Worm (Caenorhabditis elegans) whole organism, L2 larva: ENCODE data around the gene pph-6.
"Not testable (repeated sequence)": the region's sequence is repeated elsewhere in the genome, so short reads cannot be mapped to it uniquely, and the experiment has no call there.

Experiments used
- C34F6.9 ChIP-seq: fragments of 150-350 bp; optimal IDR thresholded peaks from 2 replicates; lab custom pipeline; 2014; ENCODE audit warnings: missing biosample characterization, missing genetic modification characterization
- F13H6.1 ChIP-seq: sonication (generic microtip); optimal IDR thresholded peaks from 2 replicates; lab custom pipeline; 2016; ENCODE audit warnings: missing genetic modification characterization, missing compliant biosample characterization
- R02D3.7 ChIP-seq: fragments of 150-350 bp; optimal IDR thresholded peaks from 2 replicates; lab custom pipeline; 2014; ENCODE audit warnings: missing biosample characterization, missing genetic modification characterization
- Y55F3AM.14 ChIP-seq: fragments of 200-800 bp; sonication (Bioruptor generic); optimal IDR thresholded peaks from 2 replicates; lab custom pipeline; 2018; ENCODE audit warnings: mild to moderate bottlenecking, missing genetic modification characterization, missing compliant biosample characterization
- ZK546.5 ChIP-seq: sonication (generic microtip); optimal IDR thresholded peaks from 2 replicates; lab custom pipeline; 2017; ENCODE audit warnings: missing biosample characterization, missing genetic modification characterization
- alr-1 ChIP-seq: fragments of 150-350 bp; optimal IDR thresholded peaks from 2 replicates; lab custom pipeline; 2014; ENCODE audit warnings: missing biosample characterization, missing genetic modification characterization
- aly-2 ChIP-seq: fragments of 150-350 bp; optimal IDR thresholded peaks from 2 replicates; lab custom pipeline; 2014; ENCODE audit warnings: missing biosample characterization, missing genetic modification characterization
- ama-1 ChIP-seq: fragments of 150-350 bp; optimal IDR thresholded peaks from 2 replicates; lab custom pipeline; 2018; ENCODE audit warnings: inconsistent platforms
- blmp-1 ChIP-seq: sonication (generic microtip); optimal IDR thresholded peaks from 2 replicates; lab custom pipeline; 2017; ENCODE audit warnings: missing genetic modification characterization, mild to moderate bottlenecking, missing compliant biosample characterization, antibody characterized with exemption, moderate library complexity; ENCODE audit not compliant: insufficient read depth
- ceh-16 ChIP-seq: fragments of 150-350 bp; optimal IDR thresholded peaks from 2 replicates; lab custom pipeline; 2014; ENCODE audit warnings: missing biosample characterization, missing genetic modification characterization
- ceh-82 ChIP-seq: fragments of 150-350 bp; optimal IDR thresholded peaks from 2 replicates; lab custom pipeline; 2014; ENCODE audit warnings: missing biosample characterization, missing genetic modification characterization
- crh-2 ChIP-seq: sonication (generic microtip); optimal IDR thresholded peaks from 2 replicates; lab custom pipeline; 2017; ENCODE audit warnings: missing biosample characterization, missing genetic modification characterization
- dmd-4 ChIP-seq: sonication (generic microtip); optimal IDR thresholded peaks from 2 replicates; lab custom pipeline; 2017; ENCODE audit warnings: missing biosample characterization, missing genetic modification characterization
- egl-27 ChIP-seq: sonication (generic microtip); optimal IDR thresholded peaks from 3 replicates; lab custom pipeline; 2017; ENCODE audit warnings: missing biosample characterization, missing genetic modification reagents, missing genetic modification characterization
- elt-1 ChIP-seq: fragments of 150-350 bp; optimal IDR thresholded peaks from 2 replicates; lab custom pipeline; 2014; ENCODE audit warnings: missing biosample characterization, missing genetic modification characterization
- fos-1 ChIP-seq: fragments of 150-350 bp; optimal IDR thresholded peaks from 2 replicates; lab custom pipeline; 2014; ENCODE audit warnings: missing biosample characterization, missing genetic modification characterization
- gmeb-1 ChIP-seq: fragments of 150-350 bp; optimal IDR thresholded peaks from 2 replicates; lab custom pipeline; 2014; ENCODE audit warnings: missing biosample characterization, missing genetic modification characterization
- lin-11 ChIP-seq: fragments of 150-350 bp; sonication (generic microtip); optimal IDR thresholded peaks from 2 replicates; lab custom pipeline; 2014; ENCODE audit warnings: missing biosample characterization, missing genetic modification characterization, inconsistent platforms, mixed read lengths
- lin-13 ChIP-seq: fragments of 150-350 bp; optimal IDR thresholded peaks from 2 replicates; lab custom pipeline; 2014; ENCODE audit warnings: missing biosample characterization, missing genetic modification reagents, missing genetic modification characterization
- lin-39 ChIP-seq: fragments of 150-350 bp; optimal IDR thresholded peaks from 2 replicates; lab custom pipeline; 2014; ENCODE audit warnings: missing biosample characterization, missing genetic modification reagents, missing genetic modification characterization
- mab-5 ChIP-seq: fragments of 150-350 bp; optimal IDR thresholded peaks from 2 replicates; lab custom pipeline; 2014; ENCODE audit warnings: missing biosample characterization, missing genetic modification characterization
- mbf-1 ChIP-seq: sonication (generic microtip); optimal IDR thresholded peaks from 2 replicates; lab custom pipeline; 2017; ENCODE audit warnings: missing biosample characterization, missing genetic modification characterization
- mdl-1 ChIP-seq, 2 experiments: fragments of 150-350 bp in 1 of 2; sonication (generic microtip) in 1 of 2; optimal IDR thresholded peaks; 2 replicates each; lab custom pipeline; 2017; ENCODE audit warnings: missing biosample characterization in 2 of 2, missing genetic modification characterization in 2 of 2
- nhr-10 ChIP-seq: sonication (generic microtip); optimal IDR thresholded peaks from 2 replicates; lab custom pipeline; 2017; ENCODE audit warnings: missing biosample characterization, missing genetic modification characterization
- nhr-11 ChIP-seq: fragments of 150-350 bp; optimal IDR thresholded peaks from 2 replicates; lab custom pipeline; 2014; ENCODE audit warnings: missing biosample characterization, missing genetic modification characterization
- nhr-12 ChIP-seq: fragments of 150-350 bp; optimal IDR thresholded peaks from 2 replicates; lab custom pipeline; 2014; ENCODE audit warnings: missing biosample characterization, missing genetic modification characterization
- nhr-129 ChIP-seq: fragments of 150-350 bp; optimal IDR thresholded peaks from 2 replicates; lab custom pipeline; 2014; ENCODE audit warnings: missing biosample characterization, missing genetic modification characterization
- nhr-21 ChIP-seq: fragments of 150-350 bp; optimal IDR thresholded peaks from 2 replicates; lab custom pipeline; 2014; ENCODE audit warnings: missing biosample characterization, missing genetic modification characterization
- nhr-23 ChIP-seq: fragments of 150-350 bp; optimal IDR thresholded peaks from 2 replicates; lab custom pipeline; 2014; ENCODE audit warnings: missing biosample characterization, missing genetic modification reagents, missing genetic modification characterization
- nhr-25 ChIP-seq: fragments of 150-350 bp; sonication (generic microtip); optimal IDR thresholded peaks from 3 replicates; lab custom pipeline; 2014; ENCODE audit warnings: missing biosample characterization, missing genetic modification characterization
- nhr-6 ChIP-seq: fragments of 150-350 bp; optimal IDR thresholded peaks from 2 replicates; lab custom pipeline; 2014; ENCODE audit warnings: missing biosample characterization, missing genetic modification characterization
- peb-1 ChIP-seq: fragments of 150-350 bp; optimal IDR thresholded peaks from 2 replicates; lab custom pipeline; 2014; ENCODE audit warnings: missing biosample characterization, missing genetic modification characterization
- sem-4 ChIP-seq: fragments of 150-350 bp; optimal IDR thresholded peaks from 2 replicates; lab custom pipeline; 2014; ENCODE audit warnings: missing biosample characterization, missing genetic modification reagents, missing genetic modification characterization
- skn-1 ChIP-seq: sonication (generic microtip); optimal IDR thresholded peaks from 2 replicates; lab custom pipeline; 2017; ENCODE audit warnings: missing biosample characterization, missing genetic modification characterization
- sma-3 ChIP-seq: sonication (generic microtip); optimal IDR thresholded peaks from 2 replicates; lab custom pipeline; 2016; ENCODE audit warnings: missing genetic modification reagents, missing genetic modification characterization, missing compliant biosample characterization
- sma-9 ChIP-seq, 2 experiments: fragments of 150-350 bp in 1 of 2; sonication (generic microtip) in 1 of 2; optimal IDR thresholded peaks; 2 replicates each; lab custom pipeline; 2014 to 2016; ENCODE audit warnings: missing genetic modification characterization in 2 of 2, mild to moderate bottlenecking in 1 of 2, missing biosample characterization in 1 of 2, missing compliant biosample characterization in 1 of 2, missing genetic modification reagents in 1 of 2, moderate library complexity in 1 of 2
- snpc-4 ChIP-seq: fragments of 150-350 bp; optimal IDR thresholded peaks from 2 replicates; lab custom pipeline; 2014; ENCODE audit warnings: missing biosample characterization, missing genetic modification characterization
- unc-39 ChIP-seq: fragments of 150-350 bp; optimal IDR thresholded peaks from 2 replicates; lab custom pipeline; 2014; ENCODE audit warnings: missing biosample characterization, missing genetic modification characterization
- unc-62 ChIP-seq: fragments of 150-350 bp; optimal IDR thresholded peaks from 2 replicates; lab custom pipeline; 2014; ENCODE audit warnings: missing biosample characterization, missing genetic modification reagents, missing genetic modification characterization
- ztf-1 ChIP-seq: fragments of 200-800 bp; sonication (Bioruptor generic); conservative IDR thresholded peaks from 2 replicates; pipeline ENCODE4 v1.3.6; 2022; ENCODE audit warnings: missing genetic modification characterization, missing compliant biosample characterization

pph-6 gene

DNA sequence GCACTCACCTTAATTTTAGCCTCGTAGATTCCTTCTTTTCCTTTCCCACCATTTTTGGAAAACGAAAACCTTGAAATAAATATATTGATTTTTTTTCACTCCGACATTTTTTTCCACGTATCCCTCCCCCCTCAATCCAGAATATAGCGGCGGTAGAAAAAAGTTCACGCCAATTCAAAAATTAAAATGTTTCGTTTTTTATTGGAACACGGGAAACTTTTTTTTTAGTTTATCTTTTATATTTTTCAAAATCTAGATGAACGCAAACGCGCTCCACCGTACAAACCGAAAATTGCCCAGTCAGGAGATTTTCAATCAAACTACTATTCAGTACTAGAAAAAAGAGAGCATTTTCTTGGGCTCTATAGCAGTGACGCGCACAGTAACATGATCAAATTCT lies 17.4 kb upstream of the pph-6 start, which contains the start of gene spe-41:
TSS of gene spe-41 (minus strand) at position 72 of the 400 bp plus-strand sequence.
- TF ChIP-seq nhr-12 (no peak), nhr-129 (tag; lab: Kevin White, UChicago) (no peak), F13H6.1 (tag; lab: Kevin White, UChicago) (no peak), alr-1 (tag; lab: Kevin White, UChicago) (no peak), ceh-16 (tag; lab: Kevin White, UChicago) (no peak), dmd-4 (tag; lab: Kevin White, UChicago) (no peak), ceh-82 (tag; lab: Kevin White, UChicago) (no peak), blmp-1 (tag; lab: Kevin White, UChicago) (no peak), ztf-1 (GFP tag; lab: Robert Waterston, UW) (no peak), Y55F3AM.14 (no peak), mdl-1 (tag; optimal IDR thresholded peaks at IDR 0.05; lab: Kevin White, UChicago) (no peak), gmeb-1 (tag; lab: Kevin White, UChicago) (no peak), nhr-25 (no peak), skn-1 (no peak), fos-1 (no peak), mab-5 (no peak), elt-1 (tag; lab: Kevin White, UChicago) (no peak), nhr-6 (tag; lab: Kevin White, UChicago) (no peak)

DNA sequence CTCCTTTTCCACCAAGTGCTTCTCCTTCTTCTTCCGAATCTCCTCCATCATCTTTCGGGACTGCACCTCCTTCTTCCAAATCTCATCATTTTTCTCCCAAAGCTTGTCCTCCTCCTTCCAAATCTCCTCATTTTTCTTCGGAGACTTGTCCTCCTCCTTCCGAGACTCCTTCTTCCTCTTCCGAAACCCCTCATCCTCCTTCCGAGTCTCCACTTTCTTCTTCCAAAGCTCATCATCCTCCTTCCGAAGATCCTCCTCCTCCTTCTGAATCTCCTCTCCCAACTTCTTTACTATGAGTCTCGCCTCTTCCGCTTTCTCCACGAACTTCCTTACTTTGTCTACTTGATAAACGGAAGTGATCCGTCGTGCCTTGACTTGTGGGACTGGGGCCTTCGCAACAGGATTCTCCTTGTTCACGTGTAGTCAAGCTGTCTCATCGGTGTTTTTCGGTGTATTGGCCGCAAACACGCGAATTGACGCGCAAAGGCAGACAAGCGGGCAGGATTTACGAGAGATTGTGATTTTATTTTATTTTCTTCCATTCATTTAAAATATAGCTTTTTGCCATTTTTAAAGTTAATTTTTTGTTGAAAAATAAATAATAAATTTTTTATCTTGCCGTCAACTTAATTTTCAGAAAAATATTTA lies 8.8 kb upstream of the pph-6 start, which contains the start of the genes K01A11.3 and C34C12.12:
TSS of gene K01A11.3 (minus strand) at position 51 of the 648 bp plus-strand sequence.
TSS of gene C34C12.12 (plus strand) at position 632 of the 648 bp plus-strand sequence.
- TF ChIP-seq nhr-23 (tag; lab: Kevin White, UChicago) (no peak), lin-13 (GFP tag; lab: Kevin White, UChicago) (no peak), mdl-1 (tag; optimal IDR thresholded peaks at IDR 0.05; lab: Kevin White, UChicago) (no peak), lin-11 (no peak), dmd-4 (tag; lab: Kevin White, UChicago) (no peak), nhr-12 (no peak), alr-1 (tag; lab: Kevin White, UChicago) (no peak)

DNA sequence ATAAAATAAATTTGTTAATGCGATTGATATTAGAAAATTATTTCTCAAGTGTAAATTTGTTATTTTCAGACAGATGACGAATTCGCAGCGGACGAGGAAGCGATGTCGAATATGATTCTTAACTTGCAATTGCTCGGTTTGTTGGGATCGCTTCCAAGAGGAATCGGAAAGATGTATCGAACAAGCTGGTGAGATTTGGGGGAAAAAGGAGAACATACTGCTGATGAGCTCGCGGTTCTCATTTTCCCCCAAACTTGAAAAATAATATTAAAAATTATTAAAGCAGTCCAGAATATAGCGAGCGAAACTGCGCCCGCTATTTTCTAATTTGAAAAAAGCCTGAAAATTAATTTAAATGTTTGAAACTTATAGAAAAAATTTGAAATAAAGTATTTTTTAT lies 8.0 kb upstream of the pph-6 start, which contains the start of gene C34C12.2:
TSS of gene C34C12.2 (plus strand) at position 301 of the 400 bp plus-strand sequence.
- not testable (repeated sequence) for TF ChIP-seq gmeb-1 (tag; lab: Kevin White, UChicago); ztf-1 (GFP tag; lab: Robert Waterston, UW); ceh-82 (tag; lab: Kevin White, UChicago)

DNA sequence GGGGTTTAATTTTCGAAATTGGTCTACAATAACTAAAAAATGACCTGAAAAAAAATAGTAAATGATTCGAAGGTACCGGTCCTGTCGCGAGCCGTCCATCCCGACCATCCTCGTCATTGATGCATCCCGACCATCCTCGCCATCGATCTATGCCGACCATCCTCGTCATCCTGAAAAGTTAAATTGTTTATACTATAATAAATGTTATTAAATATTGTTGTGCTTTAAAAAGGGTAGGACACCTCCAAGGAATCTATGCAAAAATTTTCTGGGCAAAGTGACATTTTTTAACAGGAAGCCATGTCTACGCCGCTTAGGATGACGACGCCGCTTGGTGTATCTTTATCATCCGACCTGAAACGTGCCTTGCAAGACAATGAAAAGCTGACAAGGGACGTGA lies 7.5 kb upstream of the pph-6 start, which contains the start of gene C34C12.1:
TSS of gene C34C12.1 (plus strand) at position 301 of the 400 bp plus-strand sequence.
- TF ChIP-seq F13H6.1, dmd-4, unc-39 (tag; lab: Kevin White, UChicago): not testable (repeated sequence)

DNA sequence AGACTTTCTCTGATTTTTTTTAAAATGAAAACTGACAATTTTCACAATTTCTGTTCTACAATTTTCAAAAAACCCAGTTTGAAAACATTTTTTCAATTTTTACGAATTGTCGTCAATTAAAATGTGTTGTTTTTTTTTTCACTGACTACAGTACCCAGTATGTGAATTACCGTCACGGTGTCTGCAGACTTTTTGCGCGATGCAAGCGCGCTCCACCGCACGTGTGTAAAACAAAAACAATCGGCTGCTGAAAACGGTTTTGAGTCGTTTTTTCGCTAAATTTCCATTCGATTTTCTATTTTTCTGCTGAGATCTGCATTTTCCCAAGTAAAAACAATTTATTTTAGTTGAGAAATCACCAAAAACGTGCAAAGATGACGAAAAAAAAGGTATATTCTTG lies 5.3 kb upstream of the pph-6 start:
- TF ChIP-seq sma-9 (GFP tag; optimal IDR thresholded peaks at IDR 0.05; lab: Kevin White, UChicago) (peak; percentile 97), sma-9 (tag; optimal IDR thresholded peaks at IDR 0.05; lab: Kevin White, UChicago) (no peak), nhr-10 (tag; lab: Kevin White, UChicago) (peak; percentile 82), nhr-129 (tag; lab: Kevin White, UChicago) (peak; percentile 94), C34F6.9 (tag; lab: Kevin White, UChicago) (peak; percentile 98), lin-13 (GFP tag; lab: Kevin White, UChicago) (peak; percentile 99), lin-39 (no peak), mab-5 (peak; percentile 93), crh-2 (tag; lab: Kevin White, UChicago) (peak; percentile 99), lin-11 (peak; percentile 93), nhr-11 (tag; lab: Kevin White, UChicago) (no peak), peb-1 (tag; lab: Kevin White, UChicago) (no peak), Y55F3AM.14 (peak; percentile 96), sem-4 (tag; lab: Kevin White, UChicago) (peak; percentile 98), aly-2 (tag; lab: Kevin White, UChicago) (no peak), nhr-23 (tag; lab: Kevin White, UChicago) (no peak), dmd-4 (tag; lab: Kevin White, UChicago) (peak; percentile 53), nhr-6 (tag; lab: Kevin White, UChicago) (peak; percentile 96), unc-62 (no peak), fos-1 (peak; percentile 96), snpc-4 (peak; percentile 90), R02D3.7 (tag; lab: Kevin White, UChicago) (peak; percentile 84), gmeb-1 (tag; lab: Kevin White, UChicago) (peak; percentile 97), nhr-21 (tag; lab: Kevin White, UChicago) (peak; percentile 99), skn-1 (peak; percentile 71), unc-39 (tag; lab: Kevin White, UChicago) (no peak), egl-27 (peak; percentile 96), elt-1 (tag; lab: Kevin White, UChicago) (no peak), mdl-1 (tag; optimal IDR thresholded peaks at IDR 0.05; lab: Kevin White, UChicago) (peak; percentile 41 to 88), sma-3 (GFP tag; lab: Kevin White, UChicago) (peak; percentile 100), ZK546.5 (tag; lab: Kevin White, UChicago) (peak; percentile 83), mbf-1 (peak; percentile 56), ama-1 (no peak)
